Worm (Caenorhabditis elegans) whole organism, L4 larva: ENCODE data around the gene F28C1.1.

Source experiments
- F44E2.7 ChIP-seq: fragments of 200-800 bp; sonication (Bioruptor generic); IDR thresholded peaks from 2 replicates; pipeline ENCODE4 v2.1.2; 2022; ENCODE audit warnings: missing genetic modification characterization, missing compliant biosample characterization
- Y105C5A.15 ChIP-seq: fragments of 200-800 bp; sonication (Bioruptor generic); IDR thresholded peaks from 2 replicates; pipeline ENCODE4 v1.3.6; 2022; ENCODE audit warnings: missing genetic modification characterization, missing compliant biosample characterization
- Y5F2A.4 ChIP-seq: fragments of 200-800 bp; sonication (Bioruptor generic); optimal IDR thresholded peaks from 2 replicates; lab custom pipeline; 2018; ENCODE audit warnings: mild to moderate bottlenecking, missing genetic modification characterization, missing compliant biosample characterization
- Y75B8A.6 ChIP-seq: fragments of 200-800 bp; sonication (Bioruptor generic); IDR thresholded peaks from 2 replicates; pipeline ENCODE4 v1.3.6; 2022; ENCODE audit warnings: missing genetic modification reagents, missing genetic modification characterization, missing compliant biosample characterization
- aha-1 ChIP-seq: fragments of 150-350 bp; peaks from one replicate; lab custom pipeline; 2014; ENCODE audit warnings: missing biosample characterization, missing genetic modification characterization
- aly-2 ChIP-seq: sonication (generic microtip); optimal IDR thresholded peaks from 2 replicates; lab custom pipeline; 2018; ENCODE audit warnings: missing biosample characterization, missing genetic modification characterization
- ceh-28 ChIP-seq: fragments of 150-350 bp; optimal IDR thresholded peaks from 2 replicates; lab custom pipeline; 2014; ENCODE audit warnings: missing biosample characterization, missing genetic modification reagents, missing genetic modification characterization
- ces-1 ChIP-seq: fragments of 150-350 bp; sonication (generic microtip); optimal IDR thresholded peaks from 4 replicates; lab custom pipeline; 2014; ENCODE audit warnings: missing biosample characterization, missing genetic modification reagents, missing genetic modification characterization
- cey-2 ChIP-seq: sonication (generic microtip); optimal IDR thresholded peaks from 3 replicates; lab custom pipeline; 2017; ENCODE audit warnings: missing genetic modification characterization, mild to moderate bottlenecking, missing compliant biosample characterization, antibody characterized with exemption, borderline replicate concordance; ENCODE audit not compliant: insufficient read depth
- daf-16 ChIP-seq, 3 experiments: sonication (generic microtip); optimal IDR thresholded peaks; 2 replicates each; lab custom pipeline; 2016 to 2017; ENCODE audit warnings: missing genetic modification characterization in 3 of 3, missing genetic modification reagents in 3 of 3, mild to moderate bottlenecking in 2 of 3, missing compliant biosample characterization in 2 of 3, missing biosample characterization in 1 of 3, moderate library complexity in 1 of 3
- dve-1 ChIP-seq: sonication (generic microtip); optimal IDR thresholded peaks from 2 replicates; lab custom pipeline; 2017; ENCODE audit warnings: antibody characterized with exemption, mild to moderate bottlenecking, missing genetic modification characterization, missing compliant biosample characterization; ENCODE audit not compliant: insufficient read depth
- egl-27 ChIP-seq: sonication (generic microtip); optimal IDR thresholded peaks from 3 replicates; lab custom pipeline; 2017; ENCODE audit warnings: missing biosample characterization, missing genetic modification reagents, missing genetic modification characterization
- egl-43 ChIP-seq: fragments of 200-800 bp; sonication (Bioruptor generic); IDR thresholded peaks from 2 replicates; pipeline ENCODE4 v1.3.6; 2022; ENCODE audit warnings: missing genetic modification reagents, missing genetic modification characterization, missing compliant biosample characterization
- fos-1 ChIP-seq: fragments of 150-350 bp; optimal IDR thresholded peaks from 2 replicates; lab custom pipeline; 2014; ENCODE audit warnings: missing biosample characterization, missing genetic modification characterization
- gei-8 ChIP-seq: fragments of 200-800 bp; sonication (Bioruptor generic); optimal IDR thresholded peaks from 2 replicates; lab custom pipeline; 2018; ENCODE audit warnings: mild to moderate bottlenecking, missing genetic modification characterization, missing compliant biosample characterization
- lin-1 ChIP-seq: fragments of 200-800 bp; sonication (Bioruptor generic); IDR thresholded peaks from 2 replicates; pipeline ENCODE4 v1.3.6; 2022; ENCODE audit warnings: missing genetic modification reagents, missing genetic modification characterization, missing compliant biosample characterization
- lin-15B ChIP-seq: fragments of 150-350 bp; sonication (generic microtip); optimal IDR thresholded peaks from 3 replicates; lab custom pipeline; 2014; ENCODE audit warnings: missing biosample characterization, missing genetic modification characterization
- lir-3 ChIP-seq: sonication (generic microtip); optimal IDR thresholded peaks from 2 replicates; lab custom pipeline; 2016; ENCODE audit warnings: mild to moderate bottlenecking, missing genetic modification characterization, missing compliant biosample characterization
- madf-9 ChIP-seq: fragments of 200-800 bp; sonication (Bioruptor generic); conservative IDR thresholded peaks from 2 replicates; pipeline ENCODE4 v1.3.6; 2022; ENCODE audit warnings: missing genetic modification reagents, missing genetic modification characterization, missing compliant biosample characterization
- mdt-29 ChIP-seq: fragments of 200-800 bp; sonication (Bioruptor generic); IDR thresholded peaks from 2 replicates; pipeline ENCODE4 v1.3.6; 2022; ENCODE audit warnings: missing genetic modification reagents, missing genetic modification characterization, missing compliant biosample characterization
- mxl-3 ChIP-seq: fragments of 200-800 bp; sonication (Bioruptor generic); optimal IDR thresholded peaks from 2 replicates; lab custom pipeline; 2018; ENCODE audit warnings: mild to moderate bottlenecking, missing genetic modification characterization, missing compliant biosample characterization
- nhr-28 ChIP-seq: fragments of 150-350 bp; optimal IDR thresholded peaks from 2 replicates; lab custom pipeline; 2014; ENCODE audit warnings: missing biosample characterization, missing genetic modification characterization
- nhr-48 ChIP-seq: sonication (generic microtip); optimal IDR thresholded peaks from 2 replicates; lab custom pipeline; 2016; ENCODE audit warnings: mild to moderate bottlenecking, missing genetic modification characterization, missing compliant biosample characterization
- nhr-6 ChIP-seq: fragments of 150-350 bp; optimal IDR thresholded peaks from 2 replicates; lab custom pipeline; 2014; ENCODE audit warnings: missing biosample characterization, missing genetic modification characterization
- pqm-1 ChIP-seq: sonication (generic microtip); optimal IDR thresholded peaks from 2 replicates; lab custom pipeline; 2017; ENCODE audit warnings: missing biosample characterization, missing genetic modification characterization
- rbr-2 ChIP-seq: sonication (generic microtip); optimal IDR thresholded peaks from 2 replicates; lab custom pipeline; 2016; ENCODE audit warnings: missing genotype, missing genetic modification characterization, missing compliant biosample characterization
- set-16 ChIP-seq: fragments of 200-800 bp; sonication (Bioruptor generic); IDR thresholded peaks from 2 replicates; pipeline ENCODE4 v1.3.6; 2022; ENCODE audit warnings: missing genetic modification reagents, missing genetic modification characterization, missing compliant biosample characterization
- tra-1 ChIP-seq: fragments of 200-800 bp; sonication (Bioruptor generic); IDR thresholded peaks from 2 replicates; pipeline ENCODE4 v1.3.6; 2022; ENCODE audit warnings: missing genetic modification reagents, missing genetic modification characterization, missing compliant biosample characterization
- unc-130 ChIP-seq: sonication (generic microtip); optimal IDR thresholded peaks from 2 replicates; lab custom pipeline; 2016; ENCODE audit warnings: missing genetic modification reagents, missing genetic modification characterization, missing compliant biosample characterization
- unc-62 ChIP-seq, 3 experiments: fragments of 150-350 bp in 1 of 3; sonication (generic microtip); optimal IDR thresholded peaks in 2 of 3; peaks in 1 of 3; 1 replicate in 1 of 3; 2 replicates in 2 of 3; lab custom pipeline; 2014 to 2017; ENCODE audit warnings: missing biosample characterization in 3 of 3, missing genetic modification characterization in 3 of 3, missing genetic modification reagents in 3 of 3, missing genotype in 1 of 3
- zip-11 ChIP-seq: fragments of 200-800 bp; sonication (Bioruptor generic); IDR thresholded peaks from 2 replicates; pipeline ENCODE4 v1.3.6; 2022; ENCODE audit warnings: missing genetic modification characterization, missing compliant biosample characterization
- ztf-11 ChIP-seq: fragments of 150-350 bp; optimal IDR thresholded peaks from 2 replicates; lab custom pipeline; 2014; ENCODE audit warnings: missing biosample characterization, missing genetic modification characterization
- ztf-7 ChIP-seq: fragments of 150-350 bp; optimal IDR thresholded peaks from 2 replicates; lab custom pipeline; 2014; ENCODE audit warnings: missing biosample characterization, missing genetic modification characterization

Gene F28C1.1

ce11 chrV:12429039-12429438, 21.6 kb upstream of the F28C1.1 start, which contains the start of gene C54D10.5:
TSS of gene C54D10.5 (plus strand) at chrV:12429339.
- TF ChIP-seq lir-3: no peak
- TF ChIP-seq lin-15B (tag; lab: Kevin White, UChicago): no peak
- no peak for TF ChIP-seq F44E2.7
- TF ChIP-seq aly-2 (tag; lab: Kevin White, UChicago): no peak
- no peak for TF ChIP-seq ceh-28
- no peak for TF ChIP-seq madf-9
- TF ChIP-seq, all 104 proteins: peak for 0

ce11 chrV:12432111-12432510, 18.5 kb upstream of the F28C1.1 start, which contains the start of gene C54D10.13:
TSS of gene C54D10.13 (minus strand) at chrV:12432289.
- TF ChIP-seq gei-8: no peak
- TF ChIP-seq nhr-48 (tag; lab: Kevin White, UChicago): no peak
- no peak for TF ChIP-seq aha-1 (tag; lab: Kevin White, UChicago)
- peak; percentile 52 for TF ChIP-seq dve-1
- no peak for TF ChIP-seq daf-16 (GFP tag; optimal IDR thresholded peaks at IDR 0.05; lab: Kevin White, UChicago)
- peak; percentile 33 for TF ChIP-seq daf-16 (tag; optimal IDR thresholded peaks at IDR 0.05; lab: Kevin White, UChicago)
- no peak for TF ChIP-seq unc-62 (GFP tag; optimal IDR thresholded peaks at IDR 0.05 in 1 of 2; lab: Kevin White, UChicago)
- no peak for TF ChIP-seq unc-62 (tag; optimal IDR thresholded peaks at IDR 0.05; lab: Kevin White, UChicago)
- no peak for TF ChIP-seq unc-130 (GFP tag; lab: Kevin White, UChicago)
- no peak for TF ChIP-seq cey-2
- no peak for TF ChIP-seq ztf-11
- TF ChIP-seq Y75B8A.6 (GFP tag; lab: Robert Waterston, UW): no peak
- TF ChIP-seq nhr-28 (tag; lab: Kevin White, UChicago): peak; percentile 86
- no peak for TF ChIP-seq madf-9
- TF ChIP-seq Y105C5A.15 (GFP tag; lab: Robert Waterston, UW): no peak
- TF ChIP-seq nhr-6 (tag; lab: Kevin White, UChicago): peak; percentile 19
- TF ChIP-seq rbr-2 (tag; lab: Kevin White, UChicago): no peak
- no peak for TF ChIP-seq mdt-29 (GFP tag; lab: Robert Waterston, UW)

- peak in 1 of 2 experiments; percentile 94 for TF ChIP-seq unc-62 (GFP tag; optimal IDR thresholded peaks at IDR 0.05 in 1 of 2; lab: Kevin White, UChicago)
- no peak for TF ChIP-seq unc-62 (tag; optimal IDR thresholded peaks at IDR 0.05; lab: Kevin White, UChicago)
- TF ChIP-seq lin-1 (GFP tag; lab: Robert Waterston, UW): no peak
These were observed 17.5 kb upstream of the F28C1.1 start for ce11 chrV:12433105-12433504.

ce11 chrV:12433717-12434116, 16.9 kb upstream of the F28C1.1 start, which contains the start of gene srh-25:
TSS of gene srh-25 (minus strand) at chrV:12433817.
- TF ChIP-seq ztf-7 (tag; lab: Kevin White, UChicago) (no peak), egl-27 (tag; lab: Kevin White, UChicago) (no peak), Y5F2A.4 (GFP tag; lab: Kevin White, UChicago) (no peak), set-16 (GFP tag; lab: Robert Waterston, UW) (no peak)

- TF ChIP-seq set-16 (GFP tag; lab: Robert Waterston, UW) (no peak), aly-2 (tag; lab: Kevin White, UChicago) (no peak), zip-11 (GFP tag; lab: Robert Waterston, UW) (no peak), tra-1 (GFP tag; lab: Robert Waterston, UW) (no peak), egl-43 (GFP tag; lab: Robert Waterston, UW) (no peak)
These were observed 9.2 kb upstream of the F28C1.1 start, which contains the start of gene pals-37 for ce11 chrV:12441420-12441819. TSS of gene pals-37 (minus strand) at chrV:12441520.

ce11 chrV:12443754-12444153, 6.9 kb upstream of the F28C1.1 start, which contains the start of gene pals-39:
TSS of gene pals-39 (minus strand) at chrV:12443854.
- TF ChIP-seq fos-1 (tag; lab: Kevin White, UChicago): no peak
- TF ChIP-seq mxl-3 (GFP tag; lab: Kevin White, UChicago): no peak
- TF ChIP-seq ces-1: no peak
- peak; percentile 21 for TF ChIP-seq pqm-1
- TF ChIP-seq cey-2: no peak
- no peak for TF ChIP-seq daf-16 (GFP tag; optimal IDR thresholded peaks at IDR 0.05; lab: Kevin White, UChicago)
- TF ChIP-seq daf-16 (tag; optimal IDR thresholded peaks at IDR 0.05; lab: Kevin White, UChicago): peak; percentile 64
- TF ChIP-seq, all 104 proteins: peak for 2
